Worm (Caenorhabditis elegans): ENCODE measurements around the gene F33G12.6.

F33G12.6 gene

ce11 chrII:5047279-5047678 lies 2.4 kb upstream of the F33G12.6 start:
- no peak for TF ChIP-seq ZK185.1 (tag; optimal IDR thresholded peaks at IDR 0.05; ENCODE audit: poor library complexity, severe bottlenecking)
- TF ChIP-seq akir-1 (GFP tag; optimal IDR thresholded peaks at IDR 0.05) = no peak
- TF ChIP-seq hmg-1.2 (GFP tag; IDR thresholded peaks at IDR 0.05) = peak; percentile 70; the same call in 1 of the 2 replicates
- no peak for TF ChIP-seq hsf-1 (GFP tag; IDR thresholded peaks at IDR 0.05)
- no peak for TF ChIP-seq cebp-1 (GFP tag; IDR thresholded peaks at IDR 0.05)
- peak; percentile 19 for TF ChIP-seq cebp-1 (tag; optimal IDR thresholded peaks at IDR 0.05)
- no peak for TF ChIP-seq Y53F4B.3 (GFP tag; IDR thresholded peaks at IDR 0.05)
- no peak for TF ChIP-seq rpc-1 (optimal IDR thresholded peaks at IDR 0.05)
- TF ChIP-seq rpc-1 (tag; optimal IDR thresholded peaks at IDR 0.05) = no peak

ce11 chrII:5048185-5048795 lies 1.4 kb upstream of the F33G12.6 start:
- TF ChIP-seq unc-130 (GFP tag; optimal IDR thresholded peaks at IDR 0.05) = no peak
- no peak for TF ChIP-seq pha-4 (tag; optimal IDR thresholded peaks at IDR 0.05)
- TF ChIP-seq tlf-1 (GFP tag; optimal IDR thresholded peaks at IDR 0.05) = no peak
- TF ChIP-seq egl-44 (GFP tag; IDR thresholded peaks at IDR 0.05) = no peak
- no peak for TF ChIP-seq zfh-2 (GFP tag; conservative IDR thresholded peaks at IDR 0.05)
- TF ChIP-seq hrde-1 (tag; optimal IDR thresholded peaks at IDR 0.05; ENCODE audit: borderline replicate concordance) = no peak
- TF ChIP-seq B0261.1 (tag; optimal IDR thresholded peaks at IDR 0.05) = no peak
- TF ChIP-seq snpc-1.3 (tag; optimal IDR thresholded peaks at IDR 0.05; ENCODE audit: insufficient read depth) = no peak
- TF ChIP-seq attf-5 (GFP tag; optimal IDR thresholded peaks at IDR 0.05) = no peak
- no peak for TF ChIP-seq nfyb-1 (GFP tag; IDR thresholded peaks at IDR 0.05)
- TF ChIP-seq ceh-40 (GFP tag; IDR thresholded peaks at IDR 0.05) = no peak
- no peak for TF ChIP-seq D2030.7 (GFP tag; IDR thresholded peaks at IDR 0.05)
- TF ChIP-seq rpc-1 (optimal IDR thresholded peaks at IDR 0.05) = no peak
- no peak for TF ChIP-seq rpc-1 (tag; optimal IDR thresholded peaks at IDR 0.05)
- no peak for TF ChIP-seq F37B4.10 (GFP tag; IDR thresholded peaks at IDR 0.05)

- TF ChIP-seq bed-2 (GFP tag; IDR thresholded peaks at IDR 0.05) (no peak), ztf-22 (GFP tag; optimal IDR thresholded peaks at IDR 0.05) (no peak), lin-40 (tag; optimal IDR thresholded peaks at IDR 0.05) (peak; percentile 45), ceh-27 (GFP tag; optimal IDR thresholded peaks at IDR 0.05) (peak; percentile 47), F55B11.4 (tag; optimal IDR thresholded peaks at IDR 0.05; ENCODE audit: borderline replicate concordance, insufficient read depth) (no peak), unc-62 (GFP tag; optimal IDR thresholded peaks at IDR 0.05) (peak; percentile 37), tbx-9 (tag; optimal IDR thresholded peaks at IDR 0.05; ENCODE audit: borderline replicate concordance) (no peak)
These were observed 466 bp upstream of the F33G12.6 start for ce11 chrII:5049249-5049648.

- no peak for TF ChIP-seq zfh-2 (GFP tag; conservative IDR thresholded peaks at IDR 0.05)
- no peak for TF ChIP-seq atf-7 (tag; optimal IDR thresholded peaks at IDR 0.05)
- TF ChIP-seq hmg-20 (GFP tag; IDR thresholded peaks at IDR 0.05) = no peak
- no peak for TF ChIP-seq somi-1 (GFP tag; optimal IDR thresholded peaks at IDR 0.05)
- TF ChIP-seq sea-2 (GFP tag; IDR thresholded peaks at IDR 0.05) = no peak
- TF ChIP-seq hrde-1 (tag; optimal IDR thresholded peaks at IDR 0.05; ENCODE audit: borderline replicate concordance) = no peak
- TF ChIP-seq F23B12.7 (tag; optimal IDR thresholded peaks at IDR 0.05; ENCODE audit: insufficient read depth) = no peak
- no peak for TF ChIP-seq nhr-27 (tag; optimal IDR thresholded peaks at IDR 0.05)
- no peak for TF ChIP-seq Y53G8AR.9 (GFP tag; conservative IDR thresholded peaks at IDR 0.05)
- TF ChIP-seq unc-130 (GFP tag; optimal IDR thresholded peaks at IDR 0.05) = no peak
- TF ChIP-seq attf-3 (GFP tag; conservative IDR thresholded peaks at IDR 0.05) = no peak
- TF ChIP-seq snpc-1.3 (tag; optimal IDR thresholded peaks at IDR 0.05; ENCODE audit: insufficient read depth) = no peak
- no peak for TF ChIP-seq ztf-25 (GFP tag; IDR thresholded peaks at IDR 0.05)
- no peak for TF ChIP-seq B0261.1 (tag; optimal IDR thresholded peaks at IDR 0.05)
- TF ChIP-seq F39B2.1 (GFP tag; IDR thresholded peaks at IDR 0.05) = no peak
- no peak for TF ChIP-seq pha-4 (tag; optimal IDR thresholded peaks at IDR 0.05)
- no peak for TF ChIP-seq dpl-1 (GFP tag; optimal IDR thresholded peaks at IDR 0.05)
- TF ChIP-seq nhr-179 (tag; optimal IDR thresholded peaks at IDR 0.05) = no peak
- TF ChIP-seq cebp-1 (GFP tag; IDR thresholded peaks at IDR 0.05) = no peak
- no peak for TF ChIP-seq cebp-1 (tag; optimal IDR thresholded peaks at IDR 0.05)
- TF ChIP-seq F33H1.4 (GFP tag; IDR thresholded peaks at IDR 0.05) = no peak
These were observed 1.1 kb downstream of the F33G12.6 start for ce11 chrII:5050776-5051175.

Data from whole organism, young adult.